Worm (Caenorhabditis elegans): ENCODE data around the gene Y38H8A.4.

DNA sequence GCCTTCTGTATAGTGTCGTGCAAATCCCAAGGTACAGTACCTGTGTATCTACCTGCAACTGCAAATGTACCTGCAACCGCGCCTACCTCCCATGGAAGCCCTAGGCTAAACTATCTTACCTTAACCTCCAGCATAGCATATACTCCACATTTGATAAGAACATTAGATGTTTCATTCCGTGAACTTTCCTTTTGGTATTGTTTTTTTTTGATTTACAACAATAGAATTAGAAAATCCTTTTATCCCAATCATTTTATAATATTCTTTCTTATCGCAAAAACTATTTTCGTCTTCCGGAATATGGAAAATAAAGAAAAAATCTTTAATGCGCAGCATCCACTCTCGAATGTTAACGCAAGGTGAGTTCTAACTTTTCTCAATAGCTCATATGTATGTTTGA lies 2.0 kb upstream of the Y38H8A.4 start, which contains the start of gene Y38H8A.2:
- TF ChIP-seq nhr-237 (tag; optimal IDR thresholded peaks at IDR 0.05) (no peak), snpc-4 (tag; optimal IDR thresholded peaks at IDR 0.05) (no peak), set-16 (GFP tag; IDR thresholded peaks at IDR 0.05) (no peak), vab-7 (GFP tag; IDR thresholded peaks at IDR 0.05) (no peak), ces-1 (GFP tag; optimal IDR thresholded peaks at IDR 0.05) (no peak), zag-1 (tag; optimal IDR thresholded peaks at IDR 0.05) (no peak), jun-1 (tag; optimal IDR thresholded peaks at IDR 0.05) (no peak), dmd-9 (GFP tag; IDR thresholded peaks at IDR 0.05) (no peak), nhr-6 (tag; optimal IDR thresholded peaks at IDR 0.05) (no peak), unc-130 (GFP tag; optimal IDR thresholded peaks at IDR 0.05) (no peak), skn-1 (tag; optimal IDR thresholded peaks at IDR 0.05) (no peak)
